Fruit fly (Drosophila melanogaster): ENCODE results near the gene mkg-p.
A peak's percentile ranks its signal among the peaks of the same experiment; 100 is the strongest.

Gene mkg-p

DNA sequence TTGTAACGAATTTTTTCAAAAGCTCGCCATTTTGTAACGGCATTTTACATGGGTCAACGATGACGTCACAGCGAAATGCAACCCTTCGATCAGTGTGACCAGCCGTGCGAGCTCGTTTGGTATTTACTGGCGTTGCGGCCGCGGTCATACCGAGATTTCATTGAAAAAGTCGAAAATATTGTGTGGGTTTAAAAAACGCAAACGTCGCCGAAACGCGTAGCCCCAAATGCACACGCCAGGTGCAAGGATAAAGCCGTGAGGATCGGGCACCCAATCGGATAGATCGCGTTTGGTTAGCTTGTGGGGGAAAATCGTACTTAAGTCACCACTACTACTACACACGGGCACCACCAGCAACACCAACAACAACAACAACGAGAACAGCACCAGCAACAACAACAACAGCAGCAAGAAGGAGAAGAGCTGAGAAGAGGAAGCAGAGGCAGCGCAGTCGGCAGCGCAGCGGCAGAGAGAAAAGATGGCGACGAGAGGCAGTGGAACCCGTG is 19.8 kb upstream of the mkg-p start, which contains the start of gene Cbl (continued):
- peak; percentile 49 for TF ChIP-seq Fer1 (GFP tag; optimal IDR thresholded peaks at IDR 0.05)
- no peak for TF ChIP-seq zfh2 (GFP tag; optimal IDR thresholded peaks at IDR 0.05)
- peak; percentile 3 for TF ChIP-seq HHEX (GFP tag; optimal IDR thresholded peaks at IDR 0.05)
- peak; percentile 61 for TF ChIP-seq CG17186 (GFP tag; optimal IDR thresholded peaks at IDR 0.05)
- peak in 1 of 2 experiments; percentile 28 for TF ChIP-seq crp (GFP tag; optimal IDR thresholded peaks at IDR 0.05)
- no peak for TF ChIP-seq Hsf (GFP tag; optimal IDR thresholded peaks at IDR 0.05)
- TF ChIP-seq gt (GFP tag; IDR thresholded peaks at IDR 0.05) = peak; percentile 41; the same call in 1 of the 2 replicates
- peak; percentile 56 for TF ChIP-seq CG12155 (GFP tag; optimal IDR thresholded peaks at IDR 0.05)
- no peak for TF ChIP-seq B-H2 (GFP tag; optimal IDR thresholded peaks at IDR 0.05)
- TF ChIP-seq en (GFP tag; optimal IDR thresholded peaks at IDR 0.05) = no peak
- peak; percentile 12 for TF ChIP-seq Mes4 (GFP tag; optimal IDR thresholded peaks at IDR 0.05)
- TF ChIP-seq Ets97D (GFP tag; optimal IDR thresholded peaks at IDR 0.05) = peak; percentile 91
- no peak for TF ChIP-seq pan (optimal IDR thresholded peaks at IDR 0.05)
- peak in 1 of 2 experiments; percentile 11 for TF ChIP-seq pan (GFP tag; optimal IDR thresholded peaks at IDR 0.05 in 1 of 2, IDR thresholded peaks at IDR 0.05 in 1 of 2)
- TF ChIP-seq gce (GFP tag; IDR thresholded peaks at IDR 0.05) = no peak
- TF ChIP-seq onecut (GFP tag; IDR thresholded peaks at IDR 0.05) = peak; percentile 23; the same call in 1 of the 2 replicates
- peak; percentile 46 for TF ChIP-seq CG17912 (GFP tag; optimal IDR thresholded peaks at IDR 0.05)
- TF ChIP-seq CG42726 (GFP tag; IDR thresholded peaks at IDR 0.05; ENCODE audit: partially characterized antibody) = 0 out of 2 replicates have a peak, but pooled peaks have one; percentile 41
- no peak for TF ChIP-seq inv (GFP tag; IDR thresholded peaks at IDR 0.05; ENCODE audit: partially characterized antibody)
- TF ChIP-seq ranshi (GFP tag; IDR thresholded peaks at IDR 0.05) = no peak
- peak; percentile 83 for TF ChIP-seq CG12659 (GFP tag; optimal IDR thresholded peaks at IDR 0.05)
- peak; percentile 51 for TF ChIP-seq HLHmδ (GFP tag; optimal IDR thresholded peaks at IDR 0.05)
- TF ChIP-seq Adf1 (GFP tag; IDR thresholded peaks at IDR 0.05) = peak; percentile 99
- TF ChIP-seq Bgb (GFP tag; IDR thresholded peaks at IDR 0.05; ENCODE audit: partially characterized antibody) = peak; percentile 49; the same call in 1 of the 2 replicates
- 0 out of 2 replicates have a peak, but pooled peaks have one; percentile 10 for TF ChIP-seq Xrp1 (GFP tag; IDR thresholded peaks at IDR 0.05)
- no peak for TF ChIP-seq pum (GFP tag; optimal IDR thresholded peaks at IDR 0.05)
- peak; percentile 60; the same call in 1 of the 2 replicates for TF ChIP-seq CG13287 (GFP tag; IDR thresholded peaks at IDR 0.05; ENCODE audit: partially characterized antibody)
- TF ChIP-seq CG6683 (GFP tag; optimal IDR thresholded peaks at IDR 0.05) = peak; percentile 12
- TF ChIP-seq CG34376 (GFP tag; optimal IDR thresholded peaks at IDR 0.05) = peak; percentile 33
- peak; percentile 68 for TF ChIP-seq CG7987 (GFP tag; optimal IDR thresholded peaks at IDR 0.05)
- TF ChIP-seq CG4617 (GFP tag; optimal IDR thresholded peaks at IDR 0.05; ENCODE audit: borderline replicate concordance) = peak; percentile 95
- peak; percentile 84 for TF ChIP-seq Med (GFP tag)
- TF ChIP-seq Fer3 (tag; optimal IDR thresholded peaks at IDR 0.05) = no peak
- peak; percentile 39; the same call in 1 of the 2 replicates for TF ChIP-seq Scr (GFP tag; IDR thresholded peaks at IDR 0.05; ENCODE audit: partially characterized antibody)
- TF ChIP-seq HmgZ (tag; optimal IDR thresholded peaks at IDR 0.05) = peak; percentile 70
- TF ChIP-seq CG15601 (tag; optimal IDR thresholded peaks at IDR 0.05) = peak; percentile 53
- TF ChIP-seq CG11723 (GFP tag; optimal IDR thresholded peaks at IDR 0.05) = no peak
- peak; percentile 26 for TF ChIP-seq bbx (GFP tag; IDR thresholded peaks at IDR 0.05; ENCODE audit: partially characterized antibody)

DNA sequence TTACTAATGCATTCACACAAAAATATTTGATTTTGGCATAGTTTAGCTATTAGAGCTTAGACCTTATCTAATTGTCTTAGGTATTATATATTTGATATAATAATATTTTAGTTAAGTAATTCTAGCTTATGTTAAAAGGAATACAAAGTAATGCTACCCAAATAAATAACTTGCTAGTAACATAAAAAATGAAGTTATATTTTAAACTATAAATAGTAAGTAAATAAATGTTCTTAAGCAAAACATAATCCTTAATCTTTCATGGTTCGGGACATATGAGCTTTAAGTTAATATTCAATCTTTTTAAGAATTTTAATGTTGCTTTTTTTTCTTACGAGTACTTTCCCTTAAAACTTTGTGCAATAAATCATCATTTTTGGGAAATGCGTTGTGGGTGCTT is 18.1 kb upstream of the mkg-p start:
- TF ChIP-seq CG11723 (GFP tag; optimal IDR thresholded peaks at IDR 0.05) (no peak), CG10209 (GFP tag; optimal IDR thresholded peaks at IDR 0.05) (no peak), CG1647 (GFP tag; optimal IDR thresholded peaks at IDR 0.05) (no peak), CG15479 (GFP tag; optimal IDR thresholded peaks at IDR 0.05) (no peak), CoRest (tag; optimal IDR thresholded peaks at IDR 0.05) (peak; percentile 21), sens (GFP tag) (peak; percentile 63), CG7745 (tag; optimal IDR thresholded peaks at IDR 0.05) (no peak), Lhr (GFP tag; optimal IDR thresholded peaks at IDR 0.05) (no peak), danr (GFP tag; IDR thresholded peaks at IDR 0.05) (no peak), CG30403 (GFP tag; optimal IDR thresholded peaks at IDR 0.05) (peak; percentile 13), abd-A (tag; optimal IDR thresholded peaks at IDR 0.05) (no peak), CG11504 (tag; optimal IDR thresholded peaks at IDR 0.05) (no peak), ap (GFP tag; IDR thresholded peaks at IDR 0.05) (no peak), gro (GFP tag; optimal IDR thresholded peaks at IDR 0.05) (no peak)

Data from whole organism, embryonic.